Worm (Caenorhabditis elegans) whole organism, late embryonic: ENCODE results near the gene skr-5.

Experiments used
- K02D7.2 ChIP-seq: sonication (generic microtip); optimal IDR thresholded peaks from 2 replicates; lab custom pipeline; 2017; ENCODE audit warnings: mild to moderate bottlenecking, missing genetic modification characterization, missing compliant biosample characterization
- K09A11.1 ChIP-seq: sonication (generic microtip); optimal IDR thresholded peaks from 2 replicates; lab custom pipeline; 2017; ENCODE audit warnings: antibody characterized with exemption, mild to moderate bottlenecking, missing genetic modification characterization, missing compliant biosample characterization; ENCODE audit not compliant: insufficient read depth
- Y22D7AL.16 ChIP-seq: sonication (generic microtip); optimal IDR thresholded peaks from 2 replicates; lab custom pipeline; 2016; ENCODE audit warnings: missing genetic modification characterization, missing compliant biosample characterization
- ama-1 ChIP-seq: fragments of 150-350 bp; optimal IDR thresholded peaks from 2 replicates; lab custom pipeline; 2014
- ceh-2 ChIP-seq: sonication (generic microtip); optimal IDR thresholded peaks from 2 replicates; lab custom pipeline; 2016; ENCODE audit warnings: missing genotype, missing genetic modification characterization, missing compliant biosample characterization
- ceh-22 ChIP-seq: sonication (generic microtip); optimal IDR thresholded peaks from 2 replicates; lab custom pipeline; 2017; ENCODE audit warnings: missing biosample characterization, missing genetic modification characterization
- ceh-24 ChIP-seq: sonication (generic microtip); optimal IDR thresholded peaks from 2 replicates; lab custom pipeline; 2016; ENCODE audit warnings: mild to moderate bottlenecking, missing genetic modification characterization, missing compliant biosample characterization
- ceh-31 ChIP-seq: sonication (generic microtip); optimal IDR thresholded peaks from 2 replicates; lab custom pipeline; 2016; ENCODE audit warnings: missing genetic modification characterization, missing compliant biosample characterization
- ceh-34 ChIP-seq: sonication (generic microtip); optimal IDR thresholded peaks from 2 replicates; lab custom pipeline; 2016; ENCODE audit warnings: mild to moderate bottlenecking, missing genetic modification characterization, missing compliant biosample characterization
- ceh-48 ChIP-seq: sonication (generic microtip); optimal IDR thresholded peaks from 2 replicates; lab custom pipeline; 2016; ENCODE audit warnings: missing genetic modification characterization, inconsistent platforms, missing compliant biosample characterization
- ceh-6 ChIP-seq: fragments of 200-800 bp; sonication (Bioruptor generic); optimal IDR thresholded peaks from 2 replicates; lab custom pipeline; 2018; ENCODE audit warnings: mild to moderate bottlenecking, missing genetic modification characterization, missing compliant biosample characterization
- elt-4 ChIP-seq: sonication (generic microtip); optimal IDR thresholded peaks from 2 replicates; lab custom pipeline; 2016; ENCODE audit warnings: missing genetic modification characterization, missing compliant biosample characterization
- ets-4 ChIP-seq: sonication (generic microtip); optimal IDR thresholded peaks from 2 replicates; lab custom pipeline; 2016; ENCODE audit warnings: missing genetic modification characterization, missing compliant biosample characterization
- fax-1 ChIP-seq: sonication (generic microtip); optimal IDR thresholded peaks from 2 replicates; lab custom pipeline; 2016; ENCODE audit warnings: missing genotype, missing genetic modification characterization, missing compliant biosample characterization
- fkh-10 ChIP-seq: fragments of 150-350 bp; optimal IDR thresholded peaks from 2 replicates; lab custom pipeline; 2014; ENCODE audit warnings: missing biosample characterization, missing genetic modification reagents, missing genetic modification characterization
- fkh-6 ChIP-seq: sonication (generic microtip); optimal IDR thresholded peaks from 2 replicates; lab custom pipeline; 2016; ENCODE audit warnings: missing genetic modification characterization, missing compliant biosample characterization
- hlh-6 ChIP-seq: sonication (generic microtip); optimal IDR thresholded peaks from 2 replicates; lab custom pipeline; 2016; ENCODE audit warnings: missing genotype, missing genetic modification characterization, missing compliant biosample characterization
- hlh-8 ChIP-seq: sonication (generic microtip); optimal IDR thresholded peaks from 2 replicates; lab custom pipeline; 2016; ENCODE audit warnings: missing genotype, missing genetic modification characterization, missing compliant biosample characterization
- lim-6 ChIP-seq: sonication (generic microtip); optimal IDR thresholded peaks from 2 replicates; lab custom pipeline; 2016; ENCODE audit warnings: missing genetic modification characterization, missing compliant biosample characterization
- lin-11 ChIP-seq: fragments of 200-800 bp; sonication (Bioruptor generic); optimal IDR thresholded peaks from 2 replicates; lab custom pipeline; 2018; ENCODE audit warnings: mild to moderate bottlenecking, missing genetic modification characterization, missing compliant biosample characterization
- madf-2 ChIP-seq: sonication (generic microtip); optimal IDR thresholded peaks from 2 replicates; lab custom pipeline; 2017; ENCODE audit warnings: missing genetic modification characterization, missing compliant biosample characterization
- mec-3 ChIP-seq: sonication (generic microtip); optimal IDR thresholded peaks from 2 replicates; lab custom pipeline; 2016; ENCODE audit warnings: borderline replicate concordance, missing genetic modification characterization, missing compliant biosample characterization
- npax-4 ChIP-seq: sonication (generic microtip); optimal IDR thresholded peaks from 2 replicates; lab custom pipeline; 2016; ENCODE audit warnings: missing genetic modification characterization, missing compliant biosample characterization
- pat-9 ChIP-seq: fragments of 200-800 bp; sonication (Bioruptor generic); optimal IDR thresholded peaks from 2 replicates; lab custom pipeline; 2018; ENCODE audit warnings: mild to moderate bottlenecking, missing genetic modification characterization, moderate library complexity, missing compliant biosample characterization
- pax-1 ChIP-seq: fragments of 150-350 bp; optimal IDR thresholded peaks from 2 replicates; lab custom pipeline; 2014; ENCODE audit warnings: missing biosample characterization, missing genetic modification characterization
- pha-2 ChIP-seq: sonication (generic microtip); optimal IDR thresholded peaks from 2 replicates; lab custom pipeline; 2017; ENCODE audit warnings: mild to moderate bottlenecking, missing genetic modification characterization, missing compliant biosample characterization
- pha-4 ChIP-seq: fragments of 150-350 bp; optimal IDR thresholded peaks from 2 replicates; lab custom pipeline; 2018; ENCODE audit warnings: missing biosample characterization, missing genetic modification reagents, missing genetic modification characterization
- pros-1 ChIP-seq: fragments of 150-350 bp; optimal IDR thresholded peaks from 2 replicates; lab custom pipeline; 2014; ENCODE audit warnings: missing biosample characterization, missing genetic modification reagents, missing genetic modification characterization
- sdc-2 ChIP-seq: sonication (generic microtip); optimal IDR thresholded peaks from 2 replicates; lab custom pipeline; 2016; ENCODE audit warnings: missing genotype, missing genetic modification characterization, missing compliant biosample characterization
- sox-4 ChIP-seq: sonication (generic microtip); optimal IDR thresholded peaks from 2 replicates; lab custom pipeline; 2017; ENCODE audit warnings: mild to moderate bottlenecking, missing genetic modification characterization, inconsistent platforms, missing compliant biosample characterization
- tbx-2 ChIP-seq: sonication (generic microtip); optimal IDR thresholded peaks from 2 replicates; lab custom pipeline; 2016; ENCODE audit warnings: missing genetic modification characterization, missing compliant biosample characterization
- tbx-7 ChIP-seq: sonication (generic microtip); optimal IDR thresholded peaks from 2 replicates; lab custom pipeline; 2016; ENCODE audit warnings: missing genotype, missing genetic modification characterization, missing compliant biosample characterization
- unc-55 ChIP-seq: sonication (generic microtip); optimal IDR thresholded peaks from 2 replicates; lab custom pipeline; 2017; ENCODE audit warnings: missing biosample characterization, missing genetic modification reagents, missing genetic modification characterization

skr-5 gene

DNA sequence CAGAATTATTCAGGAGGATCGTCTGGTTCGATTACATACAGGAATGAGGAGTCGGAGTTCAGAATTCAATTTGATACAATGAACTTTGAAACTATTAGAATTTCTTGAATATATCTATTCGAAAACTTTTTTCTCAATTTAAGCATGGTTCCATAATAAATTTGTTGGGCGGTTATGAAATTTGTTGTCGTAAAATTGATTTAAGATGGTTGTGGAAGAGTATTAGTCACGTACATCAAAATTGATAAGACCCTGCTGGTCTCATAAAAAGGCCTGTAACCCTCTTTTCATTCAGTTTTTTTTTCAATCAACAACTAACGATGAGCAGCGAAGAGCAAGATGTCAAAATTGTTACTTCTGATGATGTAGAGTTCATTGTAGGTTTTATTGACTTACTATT, at the start of gene skr-5:
Gene skr-5 (plus strand): TSS at position 301 of the 400 bp plus-strand sequence.
- TF ChIP-seq mec-3 (tag; lab: Kevin White, UChicago), result no peak
- no peak for TF ChIP-seq sdc-2 (tag; lab: Kevin White, UChicago)
- TF ChIP-seq pha-2 (tag; lab: Kevin White, UChicago), result no peak
- TF ChIP-seq, all 69 proteins: peak for 0

DNA sequence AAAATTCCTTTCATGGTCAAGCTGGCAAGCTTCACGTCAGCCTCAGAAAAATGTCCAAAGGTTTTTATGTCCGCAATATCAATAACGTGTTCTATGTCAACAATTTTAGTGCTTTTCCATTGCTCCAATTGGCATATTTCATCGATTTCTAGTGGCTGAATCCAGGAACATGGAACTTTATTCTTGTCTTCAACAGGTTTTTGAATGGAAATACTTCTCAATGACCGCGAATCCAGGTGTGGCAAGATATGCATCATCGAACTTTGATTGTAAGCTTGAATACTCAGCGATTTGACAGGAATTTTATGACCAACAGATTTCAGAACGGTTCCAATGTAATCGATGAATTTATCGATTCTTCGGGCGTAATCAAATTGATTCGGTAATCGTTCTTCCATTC, 49.0 kb upstream of the skr-5 start:
- TF ChIP-seq pros-1 (tag; lab: Kevin White, UChicago), result no peak

DNA sequence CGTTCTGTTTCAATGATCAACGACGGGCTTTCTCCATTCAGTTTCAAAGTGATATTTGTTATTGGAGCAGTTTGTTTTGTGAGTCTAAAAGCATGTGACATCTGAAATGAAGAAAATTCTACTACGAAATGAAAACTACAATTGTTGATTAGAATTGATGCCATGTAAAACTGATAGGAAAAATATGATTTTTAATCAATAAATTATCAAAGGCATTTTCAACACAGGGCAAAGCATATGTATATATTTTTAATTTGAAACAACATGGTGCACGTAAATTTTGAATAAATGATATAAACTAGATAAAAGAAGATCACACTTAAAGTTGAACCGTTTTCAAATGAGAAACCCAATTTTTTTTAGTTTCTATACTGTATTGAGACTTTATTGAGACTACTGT, 46.3 kb upstream of the skr-5 start, which contains the start of gene K10G4.5:
Gene K10G4.5 (minus strand): TSS at position 101 of the 400 bp plus-strand sequence.
- no peak for TF ChIP-seq ets-4 (tag; lab: Kevin White, UChicago)
- TF ChIP-seq pat-9 (tag; lab: Kevin White, UChicago), result no peak
- TF ChIP-seq elt-4, result no peak
- TF ChIP-seq madf-2, result no peak
- TF ChIP-seq, all 69 proteins: peak for 0

DNA sequence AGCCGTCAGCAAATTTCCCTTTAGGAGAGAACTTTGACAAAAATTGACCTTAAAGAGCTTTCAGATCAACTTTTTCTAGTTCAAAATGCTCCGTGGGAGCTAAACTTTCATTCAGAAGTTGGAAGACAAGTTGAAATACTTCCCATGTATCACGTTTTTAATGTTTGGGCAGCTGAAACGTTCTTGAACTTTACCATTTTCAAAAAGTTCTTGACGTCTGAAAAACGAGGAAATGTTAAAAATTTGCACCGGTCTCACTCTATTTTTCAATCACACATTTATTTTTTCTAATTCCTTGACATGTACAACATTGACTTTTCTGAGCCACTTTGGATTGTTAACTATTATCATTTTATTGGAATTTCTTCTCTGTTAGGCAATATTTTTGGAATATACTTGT, 44.9 kb upstream of the skr-5 start, which contains the start of gene sri-70:
Gene sri-70 (plus strand): TSS at position 301 of the 400 bp plus-strand sequence.
- no peak for TF ChIP-seq pax-1 (tag; lab: Kevin White, UChicago)
- no peak for TF ChIP-seq K02D7.2
- TF ChIP-seq sox-4 (tag; lab: Kevin White, UChicago), result no peak
- TF ChIP-seq ceh-34 (tag; lab: Kevin White, UChicago), result no peak
- TF ChIP-seq hlh-6 (tag; lab: Kevin White, UChicago), result no peak
- no peak for TF ChIP-seq fax-1 (tag; lab: Kevin White, UChicago)
- no peak for TF ChIP-seq ama-1
- TF ChIP-seq lim-6 (tag; lab: Kevin White, UChicago), result no peak
- TF ChIP-seq hlh-8 (tag; lab: Kevin White, UChicago), result no peak
- no peak for TF ChIP-seq npax-4 (tag; lab: Kevin White, UChicago)
- no peak for TF ChIP-seq madf-2
- TF ChIP-seq tbx-7 (tag; lab: Kevin White, UChicago), result no peak
- TF ChIP-seq pat-9 (tag; lab: Kevin White, UChicago), result no peak

DNA sequence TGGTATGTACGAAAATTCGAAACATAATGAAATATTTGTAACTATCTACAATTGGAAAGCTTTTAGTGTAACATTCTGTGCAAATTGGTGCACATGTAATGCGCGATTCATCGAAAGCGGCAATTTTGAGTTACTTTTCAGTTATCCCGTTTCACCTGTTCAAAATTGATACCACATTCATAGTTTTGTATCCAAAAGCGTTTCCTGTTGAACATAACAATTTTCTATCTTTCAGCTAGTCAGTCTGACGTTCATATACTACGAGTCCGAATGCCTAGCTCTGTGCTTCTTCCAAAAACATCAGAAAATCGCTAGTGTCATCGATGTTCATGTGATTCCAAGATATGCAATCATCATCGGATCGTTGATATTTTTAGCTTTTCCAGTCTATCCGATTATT, 44.3 kb upstream of the skr-5 start:
- no peak for TF ChIP-seq lin-11 (tag; lab: Kevin White, UChicago)
- no peak for TF ChIP-seq ceh-2 (tag; lab: Kevin White, UChicago)
- TF ChIP-seq K02D7.2, result no peak
- no peak for TF ChIP-seq Y22D7AL.16 (tag; lab: Kevin White, UChicago)
- no peak for TF ChIP-seq K09A11.1 (tag; lab: Kevin White, UChicago)
- TF ChIP-seq unc-55, result no peak

DNA sequence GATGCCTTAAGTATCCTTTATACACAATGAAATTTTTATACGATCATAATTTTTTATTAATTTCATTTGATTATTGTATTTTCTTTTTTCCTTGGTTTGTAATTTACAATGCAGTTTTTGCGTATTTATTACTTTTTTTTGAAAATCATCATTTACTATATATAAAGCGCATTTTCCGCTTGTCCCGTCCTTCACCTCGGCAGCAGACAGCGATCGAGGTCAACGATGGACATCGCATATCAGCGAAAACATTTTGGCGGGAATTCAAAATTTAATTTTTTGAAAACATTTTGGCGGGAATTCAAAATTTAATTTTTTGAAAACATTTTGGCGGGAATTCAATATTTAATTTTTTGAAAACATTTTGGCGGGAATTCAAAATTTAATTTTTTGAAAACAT, 39.8 kb upstream of the skr-5 start:
- TF ChIP-seq K02D7.2 (no peak), pha-4 (tag; lab: Kevin White, UChicago) (no peak), ceh-6 (no peak), ceh-48 (tag; lab: Kevin White, UChicago) (no peak), tbx-2 (tag; lab: Kevin White, UChicago) (no peak), fax-1 (tag; lab: Kevin White, UChicago) (no peak), fkh-6 (tag; lab: Kevin White, UChicago) (no peak), ceh-22 (no peak), ceh-24 (no peak), ceh-34 (tag; lab: Kevin White, UChicago) (no peak), ceh-31 (no peak), hlh-8 (tag; lab: Kevin White, UChicago) (no peak), fkh-10 (GFP tag; lab: Kevin White, UChicago) (no peak)
